Worm (Caenorhabditis elegans) whole organism, L2 larva: ENCODE data around the gene F42F12.4.

Experiments used
- alr-1 ChIP-seq: fragments of 150-350 bp; optimal IDR thresholded peaks from 2 replicates; lab custom pipeline; 2014; ENCODE audit warnings: missing biosample characterization, missing genetic modification characterization
- aly-2 ChIP-seq: fragments of 150-350 bp; optimal IDR thresholded peaks from 2 replicates; lab custom pipeline; 2014; ENCODE audit warnings: missing biosample characterization, missing genetic modification characterization
- elt-3 ChIP-seq: sonication (generic microtip); optimal IDR thresholded peaks from 2 replicates; lab custom pipeline; 2017; ENCODE audit warnings: missing biosample characterization, missing genetic modification characterization
- mab-5 ChIP-seq: fragments of 150-350 bp; optimal IDR thresholded peaks from 2 replicates; lab custom pipeline; 2014; ENCODE audit warnings: missing biosample characterization, missing genetic modification characterization
- nhr-10 ChIP-seq: sonication (generic microtip); optimal IDR thresholded peaks from 2 replicates; lab custom pipeline; 2017; ENCODE audit warnings: missing biosample characterization, missing genetic modification characterization
- nhr-25 ChIP-seq: fragments of 150-350 bp; sonication (generic microtip); optimal IDR thresholded peaks from 3 replicates; lab custom pipeline; 2014; ENCODE audit warnings: missing biosample characterization, missing genetic modification characterization
- unc-39 ChIP-seq: fragments of 150-350 bp; optimal IDR thresholded peaks from 2 replicates; lab custom pipeline; 2014; ENCODE audit warnings: missing biosample characterization, missing genetic modification characterization
- unc-62 ChIP-seq: fragments of 150-350 bp; optimal IDR thresholded peaks from 2 replicates; lab custom pipeline; 2014; ENCODE audit warnings: missing biosample characterization, missing genetic modification reagents, missing genetic modification characterization
- ztf-11 ChIP-seq: sonication (generic microtip); optimal IDR thresholded peaks from 2 replicates; lab custom pipeline; 2017; ENCODE audit warnings: missing biosample characterization, missing genetic modification characterization

DNA sequence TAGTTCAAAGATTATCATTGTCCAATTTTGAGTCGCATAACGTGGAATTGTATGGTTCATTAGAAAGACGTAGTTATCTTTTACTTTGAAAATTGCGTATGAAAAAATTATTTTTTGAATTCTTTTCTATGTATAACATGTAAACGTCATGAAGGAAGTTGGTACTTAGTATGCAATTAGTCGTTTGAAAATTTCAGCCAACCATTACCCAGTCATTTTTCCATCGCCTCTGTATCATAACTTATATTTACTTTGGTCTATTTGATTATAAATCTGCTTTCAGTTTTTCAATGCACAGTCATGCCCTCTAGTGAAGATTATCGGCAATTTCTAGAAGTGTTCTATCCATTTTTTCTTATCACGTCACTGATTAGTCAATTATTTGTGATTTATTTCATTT is 26.3 kb downstream of the F42F12.4 start, which contains the start of gene srd-41:
- TF ChIP-seq ztf-11 (tag; lab: Kevin White, UChicago): no peak
- TF ChIP-seq unc-39: no peak
- TF ChIP-seq mab-5 (tag; lab: Kevin White, UChicago): no peak
- no peak for TF ChIP-seq nhr-10 (tag; lab: Kevin White, UChicago)
- no peak for TF ChIP-seq elt-3 (tag; lab: Kevin White, UChicago)
- TF ChIP-seq nhr-25 (tag; lab: Kevin White, UChicago): no peak
- no peak for TF ChIP-seq alr-1 (tag; lab: Kevin White, UChicago)
- TF ChIP-seq aly-2 (tag; lab: Kevin White, UChicago): no peak
- no peak for TF ChIP-seq unc-62 (GFP tag; lab: Kevin White, UChicago)
